Fruit fly (Drosophila melanogaster): ENCODE results near the gene CG13999.

Gene CG13999

dm6 chr2L:5997609-5998229 is 41.5 kb upstream of the CG13999 start (continued):
- TF ChIP-seq bcd (GFP tag; optimal IDR thresholded peaks at IDR 0.05) = peak; percentile 43
- TF ChIP-seq CG10654 (GFP tag; optimal IDR thresholded peaks at IDR 0.05) = no peak
- TF ChIP-seq Stat92E (GFP tag; optimal IDR thresholded peaks at IDR 0.05) = no peak
- TF ChIP-seq CG9215 (GFP tag; IDR thresholded peaks at IDR 0.05) = no peak
- peak; percentile 30; the same call in 1 of the 3 replicates for TF ChIP-seq CG17361 (GFP tag; IDR thresholded peaks at IDR 0.05)
- TF ChIP-seq pan (optimal IDR thresholded peaks at IDR 0.05) = no peak
- peak in 1 of 2 experiments; percentile 39 for TF ChIP-seq pan (GFP tag; optimal IDR thresholded peaks at IDR 0.05 in 1 of 2, IDR thresholded peaks at IDR 0.05 in 1 of 2)
- no peak for TF ChIP-seq lov (optimal IDR thresholded peaks at IDR 0.05)
- TF ChIP-seq lov (GFP tag; IDR thresholded peaks at IDR 0.05) = no peak
- no peak for TF ChIP-seq Six4 (GFP tag; optimal IDR thresholded peaks at IDR 0.05)
- no peak for TF ChIP-seq Bteb2 (GFP tag; optimal IDR thresholded peaks at IDR 0.05)
- no peak for TF ChIP-seq p53 (GFP tag; optimal IDR thresholded peaks at IDR 0.05)
- no peak for TF ChIP-seq CG16813 (GFP tag; IDR thresholded peaks at IDR 0.05; ENCODE audit: partially characterized antibody)
- TF ChIP-seq dimm (GFP tag; IDR thresholded peaks at IDR 0.05) = no peak
- no peak for TF ChIP-seq CG43689 (GFP tag; IDR thresholded peaks at IDR 0.05)
- TF ChIP-seq br (optimal IDR thresholded peaks at IDR 0.05) = no peak
- TF ChIP-seq zf30C (GFP tag; optimal IDR thresholded peaks at IDR 0.05) = peak; percentile 66
- no peak for TF ChIP-seq CG14965 (GFP tag; optimal IDR thresholded peaks at IDR 0.05; ENCODE audit: borderline replicate concordance)
- no peak for TF ChIP-seq CG30020 (tag; optimal IDR thresholded peaks at IDR 0.05)
- TF ChIP-seq CG9932 (GFP tag; IDR thresholded peaks at IDR 0.05) = no peak
- no peak for TF ChIP-seq BEAF-32 (GFP tag; optimal IDR thresholded peaks at IDR 0.05)
- TF ChIP-seq CG12769 (tag; optimal IDR thresholded peaks at IDR 0.05) = no peak
- TF ChIP-seq trh (GFP tag; optimal IDR thresholded peaks at IDR 0.05) = no peak
- no peak for TF ChIP-seq amos (GFP tag; IDR thresholded peaks at IDR 0.05; ENCODE audit: partially characterized antibody)
- peak; percentile 73 for TF ChIP-seq CG7271 (tag; optimal IDR thresholded peaks at IDR 0.05)
- no peak for TF ChIP-seq CG14667 (GFP tag; IDR thresholded peaks at IDR 0.05)
- no peak for TF ChIP-seq klu (GFP tag; IDR thresholded peaks at IDR 0.05)
- no peak for TF ChIP-seq mld (GFP tag; IDR thresholded peaks at IDR 0.05; ENCODE audit: partially characterized antibody)
- TF ChIP-seq zfh2 (GFP tag; optimal IDR thresholded peaks at IDR 0.05) = no peak
- no peak for TF ChIP-seq CG10321 (GFP tag; IDR thresholded peaks at IDR 0.05)
- TF ChIP-seq MTF-1 (GFP tag; optimal IDR thresholded peaks at IDR 0.05; ENCODE audit: borderline replicate concordance) = peak; percentile 72
- peak; percentile 20 for TF ChIP-seq Dad (GFP tag; optimal IDR thresholded peaks at IDR 0.05)
- no peak for TF ChIP-seq ttk (GFP tag; IDR thresholded peaks at IDR 0.05)
- TF ChIP-seq cwo (GFP tag; optimal IDR thresholded peaks at IDR 0.05) = no peak
- peak; percentile 21 for TF ChIP-seq CG3163 (GFP tag; optimal IDR thresholded peaks at IDR 0.05)
- peak; percentile 55 to 75 for TF ChIP-seq Trl (optimal IDR thresholded peaks at IDR 0.05)
- no peak for TF ChIP-seq Trl (GFP tag; optimal IDR thresholded peaks at IDR 0.05)
- peak; percentile 47 for TF ChIP-seq PHDP (tag; optimal IDR thresholded peaks at IDR 0.05)
- TF ChIP-seq E2f1 (GFP tag; IDR thresholded peaks at IDR 0.05) = no peak
- TF ChIP-seq cg (GFP tag; optimal IDR thresholded peaks at IDR 0.05) = peak; percentile 63
- TF ChIP-seq CG9437 (GFP tag; optimal IDR thresholded peaks at IDR 0.05) = peak; percentile 6
- no peak for TF ChIP-seq CG1832 (GFP tag; optimal IDR thresholded peaks at IDR 0.05)
- peak; percentile 59 for TF ChIP-seq vvl (GFP tag; IDR thresholded peaks at IDR 0.05)
- TF ChIP-seq lab (GFP tag; optimal IDR thresholded peaks at IDR 0.05) = peak; percentile 88
- TF ChIP-seq ssp (GFP tag; IDR thresholded peaks at IDR 0.05) = no peak
- TF ChIP-seq CG6791 (GFP tag; IDR thresholded peaks at IDR 0.05; ENCODE audit: partially characterized antibody) = no peak
- TF ChIP-seq scrt (GFP tag; optimal IDR thresholded peaks at IDR 0.05) = peak; percentile 70
- no peak for TF ChIP-seq B-H1 (GFP tag; IDR thresholded peaks at IDR 0.05)
- TF ChIP-seq Fer2 (tag; optimal IDR thresholded peaks at IDR 0.05) = peak; percentile 50
- peak; percentile 56; the same call in 1 of the 2 replicates for TF ChIP-seq CG4360 (GFP tag; IDR thresholded peaks at IDR 0.05)
- peak; percentile 66 for TF ChIP-seq CG15601 (tag; optimal IDR thresholded peaks at IDR 0.05)
